Worm (Caenorhabditis elegans) whole organism, L2 larva: ENCODE data around the gene semo-1.

Experiments used
- C34F6.9 ChIP-seq: fragments of 150-350 bp; optimal IDR thresholded peaks from 2 replicates; lab custom pipeline; 2014; ENCODE audit warnings: missing biosample characterization, missing genetic modification characterization
- F13H6.1 ChIP-seq: sonication (generic microtip); optimal IDR thresholded peaks from 2 replicates; lab custom pipeline; 2016; ENCODE audit warnings: missing genetic modification characterization, missing compliant biosample characterization
- R02D3.7 ChIP-seq: fragments of 150-350 bp; optimal IDR thresholded peaks from 2 replicates; lab custom pipeline; 2014; ENCODE audit warnings: missing biosample characterization, missing genetic modification characterization
- Y55F3AM.14 ChIP-seq: fragments of 200-800 bp; sonication (Bioruptor generic); optimal IDR thresholded peaks from 2 replicates; lab custom pipeline; 2018; ENCODE audit warnings: mild to moderate bottlenecking, missing genetic modification characterization, missing compliant biosample characterization
- ZK546.5 ChIP-seq: sonication (generic microtip); optimal IDR thresholded peaks from 2 replicates; lab custom pipeline; 2017; ENCODE audit warnings: missing biosample characterization, missing genetic modification characterization
- alr-1 ChIP-seq: fragments of 150-350 bp; optimal IDR thresholded peaks from 2 replicates; lab custom pipeline; 2014; ENCODE audit warnings: missing biosample characterization, missing genetic modification characterization
- aly-2 ChIP-seq: fragments of 150-350 bp; optimal IDR thresholded peaks from 2 replicates; lab custom pipeline; 2014; ENCODE audit warnings: missing biosample characterization, missing genetic modification characterization
- ama-1 ChIP-seq: fragments of 150-350 bp; optimal IDR thresholded peaks from 2 replicates; lab custom pipeline; 2018; ENCODE audit warnings: inconsistent platforms
- blmp-1 ChIP-seq: sonication (generic microtip); optimal IDR thresholded peaks from 2 replicates; lab custom pipeline; 2017; ENCODE audit warnings: missing genetic modification characterization, mild to moderate bottlenecking, missing compliant biosample characterization, antibody characterized with exemption, moderate library complexity; ENCODE audit not compliant: insufficient read depth
- ceh-16 ChIP-seq: fragments of 150-350 bp; optimal IDR thresholded peaks from 2 replicates; lab custom pipeline; 2014; ENCODE audit warnings: missing biosample characterization, missing genetic modification characterization
- ceh-82 ChIP-seq: fragments of 150-350 bp; optimal IDR thresholded peaks from 2 replicates; lab custom pipeline; 2014; ENCODE audit warnings: missing biosample characterization, missing genetic modification characterization
- crh-2 ChIP-seq: sonication (generic microtip); optimal IDR thresholded peaks from 2 replicates; lab custom pipeline; 2017; ENCODE audit warnings: missing biosample characterization, missing genetic modification characterization
- dmd-4 ChIP-seq: sonication (generic microtip); optimal IDR thresholded peaks from 2 replicates; lab custom pipeline; 2017; ENCODE audit warnings: missing biosample characterization, missing genetic modification characterization
- egl-27 ChIP-seq: sonication (generic microtip); optimal IDR thresholded peaks from 3 replicates; lab custom pipeline; 2017; ENCODE audit warnings: missing biosample characterization, missing genetic modification reagents, missing genetic modification characterization
- elt-1 ChIP-seq: fragments of 150-350 bp; optimal IDR thresholded peaks from 2 replicates; lab custom pipeline; 2014; ENCODE audit warnings: missing biosample characterization, missing genetic modification characterization
- elt-3 ChIP-seq: sonication (generic microtip); optimal IDR thresholded peaks from 2 replicates; lab custom pipeline; 2017; ENCODE audit warnings: missing biosample characterization, missing genetic modification characterization
- fos-1 ChIP-seq: fragments of 150-350 bp; optimal IDR thresholded peaks from 2 replicates; lab custom pipeline; 2014; ENCODE audit warnings: missing biosample characterization, missing genetic modification characterization
- gmeb-1 ChIP-seq: fragments of 150-350 bp; optimal IDR thresholded peaks from 2 replicates; lab custom pipeline; 2014; ENCODE audit warnings: missing biosample characterization, missing genetic modification characterization
- lin-11 ChIP-seq: fragments of 150-350 bp; sonication (generic microtip); optimal IDR thresholded peaks from 2 replicates; lab custom pipeline; 2014; ENCODE audit warnings: missing biosample characterization, missing genetic modification characterization, inconsistent platforms, mixed read lengths
- lin-13 ChIP-seq: fragments of 150-350 bp; optimal IDR thresholded peaks from 2 replicates; lab custom pipeline; 2014; ENCODE audit warnings: missing biosample characterization, missing genetic modification reagents, missing genetic modification characterization
- lin-39 ChIP-seq: fragments of 150-350 bp; optimal IDR thresholded peaks from 2 replicates; lab custom pipeline; 2014; ENCODE audit warnings: missing biosample characterization, missing genetic modification reagents, missing genetic modification characterization
- lsy-2 ChIP-seq, 2 experiments: fragments of 150-350 bp in 1 of 2; sonication (generic microtip) in 1 of 2; optimal IDR thresholded peaks; 2 replicates each; lab custom pipeline; 2014 to 2017; ENCODE audit warnings: missing biosample characterization in 2 of 2, missing genetic modification characterization in 2 of 2
- mab-5 ChIP-seq: fragments of 150-350 bp; optimal IDR thresholded peaks from 2 replicates; lab custom pipeline; 2014; ENCODE audit warnings: missing biosample characterization, missing genetic modification characterization
- mbf-1 ChIP-seq: sonication (generic microtip); optimal IDR thresholded peaks from 2 replicates; lab custom pipeline; 2017; ENCODE audit warnings: missing biosample characterization, missing genetic modification characterization
- mdl-1 ChIP-seq, 2 experiments: fragments of 150-350 bp in 1 of 2; sonication (generic microtip) in 1 of 2; optimal IDR thresholded peaks; 2 replicates each; lab custom pipeline; 2017; ENCODE audit warnings: missing biosample characterization in 2 of 2, missing genetic modification characterization in 2 of 2
- nhr-10 ChIP-seq: sonication (generic microtip); optimal IDR thresholded peaks from 2 replicates; lab custom pipeline; 2017; ENCODE audit warnings: missing biosample characterization, missing genetic modification characterization
- nhr-11 ChIP-seq: fragments of 150-350 bp; optimal IDR thresholded peaks from 2 replicates; lab custom pipeline; 2014; ENCODE audit warnings: missing biosample characterization, missing genetic modification characterization
- nhr-12 ChIP-seq: fragments of 150-350 bp; optimal IDR thresholded peaks from 2 replicates; lab custom pipeline; 2014; ENCODE audit warnings: missing biosample characterization, missing genetic modification characterization
- nhr-129 ChIP-seq: fragments of 150-350 bp; optimal IDR thresholded peaks from 2 replicates; lab custom pipeline; 2014; ENCODE audit warnings: missing biosample characterization, missing genetic modification characterization
- nhr-21 ChIP-seq: fragments of 150-350 bp; optimal IDR thresholded peaks from 2 replicates; lab custom pipeline; 2014; ENCODE audit warnings: missing biosample characterization, missing genetic modification characterization
- nhr-23 ChIP-seq: fragments of 150-350 bp; optimal IDR thresholded peaks from 2 replicates; lab custom pipeline; 2014; ENCODE audit warnings: missing biosample characterization, missing genetic modification reagents, missing genetic modification characterization
- nhr-237 ChIP-seq: fragments of 150-350 bp; optimal IDR thresholded peaks from 2 replicates; lab custom pipeline; 2014; ENCODE audit warnings: missing biosample characterization, missing genetic modification characterization
- nhr-25 ChIP-seq: fragments of 150-350 bp; sonication (generic microtip); optimal IDR thresholded peaks from 3 replicates; lab custom pipeline; 2014; ENCODE audit warnings: missing biosample characterization, missing genetic modification characterization
- nhr-6 ChIP-seq: fragments of 150-350 bp; optimal IDR thresholded peaks from 2 replicates; lab custom pipeline; 2014; ENCODE audit warnings: missing biosample characterization, missing genetic modification characterization
- nhr-77 ChIP-seq: fragments of 150-350 bp; optimal IDR thresholded peaks from 2 replicates; lab custom pipeline; 2014; ENCODE audit warnings: missing biosample characterization, missing genetic modification characterization
- peb-1 ChIP-seq: fragments of 150-350 bp; optimal IDR thresholded peaks from 2 replicates; lab custom pipeline; 2014; ENCODE audit warnings: missing biosample characterization, missing genetic modification characterization
- sem-4 ChIP-seq: fragments of 150-350 bp; optimal IDR thresholded peaks from 2 replicates; lab custom pipeline; 2014; ENCODE audit warnings: missing biosample characterization, missing genetic modification reagents, missing genetic modification characterization
- skn-1 ChIP-seq: sonication (generic microtip); optimal IDR thresholded peaks from 2 replicates; lab custom pipeline; 2017; ENCODE audit warnings: missing biosample characterization, missing genetic modification characterization
- sma-3 ChIP-seq: sonication (generic microtip); optimal IDR thresholded peaks from 2 replicates; lab custom pipeline; 2016; ENCODE audit warnings: missing genetic modification reagents, missing genetic modification characterization, missing compliant biosample characterization
- sma-9 ChIP-seq, 2 experiments: fragments of 150-350 bp in 1 of 2; sonication (generic microtip) in 1 of 2; optimal IDR thresholded peaks; 2 replicates each; lab custom pipeline; 2014 to 2016; ENCODE audit warnings: missing genetic modification characterization in 2 of 2, mild to moderate bottlenecking in 1 of 2, missing biosample characterization in 1 of 2, missing compliant biosample characterization in 1 of 2, missing genetic modification reagents in 1 of 2, moderate library complexity in 1 of 2
- snpc-4 ChIP-seq: fragments of 150-350 bp; optimal IDR thresholded peaks from 2 replicates; lab custom pipeline; 2014; ENCODE audit warnings: missing biosample characterization, missing genetic modification characterization
- unc-39 ChIP-seq: fragments of 150-350 bp; optimal IDR thresholded peaks from 2 replicates; lab custom pipeline; 2014; ENCODE audit warnings: missing biosample characterization, missing genetic modification characterization
- unc-55 ChIP-seq: fragments of 150-350 bp; sonication (generic microtip); optimal IDR thresholded peaks from 3 replicates; lab custom pipeline; 2014; ENCODE audit warnings: missing biosample characterization, missing genetic modification reagents, missing genetic modification characterization
- unc-62 ChIP-seq: fragments of 150-350 bp; optimal IDR thresholded peaks from 2 replicates; lab custom pipeline; 2014; ENCODE audit warnings: missing biosample characterization, missing genetic modification reagents, missing genetic modification characterization
- zag-1 ChIP-seq: fragments of 150-350 bp; optimal IDR thresholded peaks from 2 replicates; lab custom pipeline; 2014; ENCODE audit warnings: missing biosample characterization, missing genetic modification characterization
- ztf-1 ChIP-seq: fragments of 200-800 bp; sonication (Bioruptor generic); conservative IDR thresholded peaks from 2 replicates; pipeline ENCODE4 v1.3.6; 2022; ENCODE audit warnings: missing genetic modification characterization, missing compliant biosample characterization
- ztf-11 ChIP-seq: sonication (generic microtip); optimal IDR thresholded peaks from 2 replicates; lab custom pipeline; 2017; ENCODE audit warnings: missing biosample characterization, missing genetic modification characterization
- ztf-4 ChIP-seq: fragments of 150-350 bp; optimal IDR thresholded peaks from 2 replicates; lab custom pipeline; 2014; ENCODE audit warnings: missing biosample characterization, missing genetic modification characterization

Gene semo-1

ce11 chrIV:14032620-14033501, 18.1 kb upstream of the semo-1 start:
- TF ChIP-seq zag-1 (peak; percentile 63), nhr-21 (tag; lab: Kevin White, UChicago) (peak; percentile 75), ama-1 (lab: Kevin White, UChicago) (peak; percentile 89), peb-1 (tag; lab: Kevin White, UChicago) (no peak), lin-11 (tag; lab: Kevin White, UChicago) (peak; percentile 42), nhr-129 (tag; lab: Kevin White, UChicago) (peak; percentile 84), egl-27 (tag; lab: Kevin White, UChicago) (no peak), nhr-23 (tag; lab: Kevin White, UChicago) (no peak), skn-1 (tag; lab: Kevin White, UChicago) (no peak), ceh-82 (tag; lab: Kevin White, UChicago) (no peak), Y55F3AM.14 (GFP tag; lab: Kevin White, UChicago) (peak; percentile 60), dmd-4 (tag; lab: Kevin White, UChicago) (peak; percentile 4), nhr-10 (tag; lab: Kevin White, UChicago) (no peak), nhr-237 (tag; lab: Kevin White, UChicago) (no peak), lin-39 (tag; lab: Kevin White, UChicago) (peak; percentile 13), nhr-25 (tag; lab: Kevin White, UChicago) (peak; percentile 65), mbf-1 (no peak), ztf-11 (tag; lab: Kevin White, UChicago) (peak; percentile 69), elt-1 (tag; lab: Kevin White, UChicago) (no peak), blmp-1 (tag; lab: Kevin White, UChicago) (peak; percentile 41), unc-39 (peak; percentile 72), nhr-12 (tag; lab: Kevin White, UChicago) (no peak), ceh-16 (tag; lab: Kevin White, UChicago) (no peak), nhr-6 (tag; lab: Kevin White, UChicago) (peak; percentile 70), mab-5 (tag; lab: Kevin White, UChicago) (no peak), nhr-77 (tag; lab: Kevin White, UChicago) (no peak), ztf-1 (GFP tag; lab: Robert Waterston, UW) (no peak), unc-62 (GFP tag; lab: Kevin White, UChicago) (no peak), fos-1 (tag; lab: Kevin White, UChicago) (peak; percentile 66), F13H6.1 (tag; lab: Kevin White, UChicago) (no peak), sem-4 (no peak), lsy-2 (tag; optimal IDR thresholded peaks at IDR 0.05; lab: Kevin White, UChicago) (peak; percentile 78 to 81), ztf-4 (tag; lab: Kevin White, UChicago) (peak; percentile 77), unc-55 (GFP tag; lab: Kevin White, UChicago) (peak; percentile 25), C34F6.9 (tag; lab: Kevin White, UChicago) (peak; percentile 78), alr-1 (tag; lab: Kevin White, UChicago) (no peak), mdl-1 (tag; optimal IDR thresholded peaks at IDR 0.05; lab: Kevin White, UChicago) (peak in 1 of 2 experiments; percentile 67), sma-9 (GFP tag; optimal IDR thresholded peaks at IDR 0.05; lab: Kevin White, UChicago) (peak; percentile 48), sma-9 (tag; optimal IDR thresholded peaks at IDR 0.05; lab: Kevin White, UChicago) (no peak), lin-13 (GFP tag; lab: Kevin White, UChicago) (peak; percentile 59), crh-2 (tag; lab: Kevin White, UChicago) (peak; percentile 60), sma-3 (GFP tag; lab: Kevin White, UChicago) (peak; percentile 11), elt-3 (tag; lab: Kevin White, UChicago) (no peak), gmeb-1 (tag; lab: Kevin White, UChicago) (peak; percentile 66), R02D3.7 (tag; lab: Kevin White, UChicago) (no peak), ZK546.5 (tag; lab: Kevin White, UChicago) (peak; percentile 22), aly-2 (tag; lab: Kevin White, UChicago) (no peak), snpc-4 (tag; lab: Kevin White, UChicago) (peak; percentile 52), nhr-11 (tag; lab: Kevin White, UChicago) (no peak)
- TF ChIP-seq, all 48 proteins: peak for 26
